Worm (Caenorhabditis elegans) whole organism, L4/young adult: Measurements from ENCODE around the gene BE10.1.

ENCODE experiments used
- W03F9.2 ChIP-seq: fragments of 150-350 bp; optimal IDR thresholded peaks from 2 replicates; lab custom pipeline; 2014; ENCODE audit warnings: missing biosample characterization, missing genetic modification characterization
- dao-5 ChIP-seq: sonication (generic microtip); optimal IDR thresholded peaks from 2 replicates; lab custom pipeline; 2016; ENCODE audit warnings: missing genotype, missing genetic modification characterization, moderate library complexity, missing compliant biosample characterization
- him-1 ChIP-seq: sonication (generic microtip); optimal IDR thresholded peaks from 2 replicates; lab custom pipeline; 2016; ENCODE audit warnings: missing genotype, missing genetic modification reagents, missing genetic modification characterization, missing compliant biosample characterization

- TF ChIP-seq him-1 (tag; lab: Kevin White, UChicago): no peak
- TF ChIP-seq W03F9.2 (tag; lab: Kevin White, UChicago): no peak
- no peak for TF ChIP-seq dao-5 (tag; lab: Kevin White, UChicago)
Observed at ce11 chrIII:12833079-12833478, 43.8 kb upstream of the BE10.1 start.
